Worm (Caenorhabditis elegans) whole organism, mixed stage, embryonic: ENCODE measurements around the gene mpdu-1.

Experiments used
- M03D4.4 ChIP-seq: sonication (generic microtip); optimal IDR thresholded peaks from 2 replicates; lab custom pipeline; 2017; ENCODE audit warnings: mild to moderate bottlenecking, missing genetic modification characterization, missing compliant biosample characterization
- bed-3 ChIP-seq: fragments of 200-800 bp; sonication (Bioruptor generic); optimal IDR thresholded peaks from 3 replicates; lab custom pipeline; 2018; ENCODE audit warnings: mild to moderate bottlenecking, missing genetic modification characterization, moderate library complexity, missing compliant biosample characterization
- blmp-1 ChIP-seq: fragments of 150-350 bp; optimal IDR thresholded peaks from 2 replicates; lab custom pipeline; 2014; ENCODE audit warnings: missing biosample characterization, missing genetic modification characterization
- ceh-39 ChIP-seq: fragments of 150-350 bp; optimal IDR thresholded peaks from 2 replicates; lab custom pipeline; 2014; ENCODE audit warnings: missing biosample characterization, missing genetic modification characterization
- ceh-43 ChIP-seq: fragments of 200-800 bp; sonication (Bioruptor generic); optimal IDR thresholded peaks from 2 replicates; lab custom pipeline; 2018; ENCODE audit warnings: mild to moderate bottlenecking, missing genetic modification characterization, moderate library complexity, missing compliant biosample characterization
- ceh-83 ChIP-seq: fragments of 200-800 bp; sonication (Bioruptor generic); optimal IDR thresholded peaks from 2 replicates; lab custom pipeline; 2018; ENCODE audit warnings: mild to moderate bottlenecking, missing genetic modification characterization, missing compliant biosample characterization
- ces-1 ChIP-seq: fragments of 150-350 bp; optimal IDR thresholded peaks from 2 replicates; lab custom pipeline; 2014; ENCODE audit warnings: missing biosample characterization, missing genetic modification reagents, missing genetic modification characterization
- cnd-1 ChIP-seq: fragments of 200-800 bp; sonication (Bioruptor generic); optimal IDR thresholded peaks from 2 replicates; lab custom pipeline; 2018; ENCODE audit warnings: mild to moderate bottlenecking, missing genetic modification characterization, missing compliant biosample characterization
- drap-1 ChIP-seq: fragments of 200-800 bp; sonication (Bioruptor generic); optimal IDR thresholded peaks from 3 replicates; lab custom pipeline; 2018; ENCODE audit warnings: mild to moderate bottlenecking, missing genetic modification characterization, missing compliant biosample characterization
- elt-1 ChIP-seq: sonication (generic microtip); optimal IDR thresholded peaks from 2 replicates; lab custom pipeline; 2017; ENCODE audit warnings: missing genetic modification characterization, mild to moderate bottlenecking, missing compliant biosample characterization, antibody characterized with exemption, moderate library complexity, borderline replicate concordance; ENCODE audit not compliant: insufficient read depth
- elt-3 ChIP-seq: fragments of 150-350 bp; optimal IDR thresholded peaks from 2 replicates; lab custom pipeline; 2014; ENCODE audit warnings: missing biosample characterization, missing genetic modification characterization
- hlh-1 ChIP-seq: fragments of 150-350 bp; optimal IDR thresholded peaks from 2 replicates; lab custom pipeline; 2014; ENCODE audit warnings: missing biosample characterization, missing genetic modification reagents, missing genetic modification characterization
- lin-13 ChIP-seq: fragments of 150-350 bp; optimal IDR thresholded peaks from 2 replicates; lab custom pipeline; 2014; ENCODE audit warnings: missing biosample characterization, missing genetic modification characterization
- lsy-2 ChIP-seq: fragments of 150-350 bp; optimal IDR thresholded peaks from 2 replicates; lab custom pipeline; 2014; ENCODE audit warnings: missing biosample characterization, missing genetic modification characterization
- mab-5 ChIP-seq: fragments of 150-350 bp; optimal IDR thresholded peaks from 2 replicates; lab custom pipeline; 2014; ENCODE audit warnings: missing biosample characterization, missing genetic modification characterization
- mep-1 ChIP-seq: fragments of 150-350 bp; optimal IDR thresholded peaks from 2 replicates; lab custom pipeline; 2017; ENCODE audit warnings: missing biosample characterization, missing genetic modification reagents, missing genetic modification characterization, inconsistent platforms
- mls-2 ChIP-seq: sonication (generic microtip); optimal IDR thresholded peaks from 2 replicates; lab custom pipeline; 2016; ENCODE audit warnings: mild to moderate bottlenecking, missing genetic modification characterization, moderate library complexity, missing compliant biosample characterization
- nhr-12 ChIP-seq: fragments of 150-350 bp; optimal IDR thresholded peaks from 2 replicates; lab custom pipeline; 2014; ENCODE audit warnings: missing biosample characterization, missing genetic modification characterization
- nhr-2 ChIP-seq: fragments of 150-350 bp; optimal IDR thresholded peaks from 2 replicates; lab custom pipeline; 2014; ENCODE audit warnings: missing biosample characterization, missing genetic modification characterization
- nhr-237 ChIP-seq: fragments of 150-350 bp; optimal IDR thresholded peaks from 2 replicates; lab custom pipeline; 2014; ENCODE audit warnings: missing biosample characterization, missing genetic modification characterization
- nhr-76 ChIP-seq: sonication (generic microtip); optimal IDR thresholded peaks from 2 replicates; lab custom pipeline; 2017; ENCODE audit warnings: missing biosample characterization, missing genetic modification characterization
- pha-4 ChIP-seq: fragments of 150-350 bp; optimal IDR thresholded peaks from 2 replicates; lab custom pipeline; 2018; ENCODE audit warnings: missing biosample characterization, missing genetic modification reagents, missing genetic modification characterization
- sem-2 ChIP-seq: fragments of 200-800 bp; sonication (Bioruptor generic); optimal IDR thresholded peaks from 2 replicates; lab custom pipeline; 2018; ENCODE audit warnings: mild to moderate bottlenecking, missing genetic modification characterization, missing compliant biosample characterization
- snpc-4 ChIP-seq: fragments of 150-350 bp; optimal IDR thresholded peaks from 2 replicates; lab custom pipeline; 2014; ENCODE audit warnings: missing biosample characterization, missing genetic modification characterization
- sptf-1 ChIP-seq: sonication (generic microtip); optimal IDR thresholded peaks from 2 replicates; lab custom pipeline; 2017; ENCODE audit warnings: mild to moderate bottlenecking, missing genetic modification characterization, moderate library complexity, missing compliant biosample characterization
- tbx-8 ChIP-seq: fragments of 200-800 bp; sonication (Bioruptor generic); optimal IDR thresholded peaks from 2 replicates; lab custom pipeline; 2018; ENCODE audit warnings: mild to moderate bottlenecking, missing genetic modification characterization, moderate library complexity, missing compliant biosample characterization
- unc-120 ChIP-seq: sonication (generic microtip); optimal IDR thresholded peaks from 2 replicates; lab custom pipeline; 2017; ENCODE audit warnings: missing genetic modification characterization, missing compliant biosample characterization; ENCODE audit not compliant: poor library complexity, severe bottlenecking
- unc-39 ChIP-seq: fragments of 150-350 bp; optimal IDR thresholded peaks from 2 replicates; lab custom pipeline; 2014; ENCODE audit warnings: missing biosample characterization, missing genetic modification characterization
- unc-62 ChIP-seq: fragments of 150-350 bp; optimal IDR thresholded peaks from 2 replicates; lab custom pipeline; 2014; ENCODE audit warnings: missing biosample characterization, missing genetic modification reagents, missing genetic modification characterization
- zip-8 ChIP-seq: fragments of 150-350 bp; optimal IDR thresholded peaks from 2 replicates; lab custom pipeline; 2014; ENCODE audit warnings: missing biosample characterization, missing genetic modification characterization
- ztf-11 ChIP-seq: fragments of 150-350 bp; optimal IDR thresholded peaks from 2 replicates; lab custom pipeline; 2014; ENCODE audit warnings: missing biosample characterization, missing genetic modification characterization

Gene mpdu-1

ce11 chrV:8357756-8358155 lies 1.2 kb downstream of the mpdu-1 start:
- no peak for TF ChIP-seq ces-1 (GFP tag; lab: Kevin White, UChicago)
- no peak for TF ChIP-seq hlh-1 (tag; lab: Kevin White, UChicago)
- no peak for TF ChIP-seq ceh-43 (GFP tag; lab: Kevin White, UChicago)
- TF ChIP-seq unc-62, result no peak
- TF ChIP-seq unc-120, result no peak
- no peak for TF ChIP-seq nhr-12 (tag; lab: Kevin White, UChicago)
- TF ChIP-seq elt-3, result no peak
- no peak for TF ChIP-seq sem-2
- TF ChIP-seq ceh-83 (GFP tag; lab: Kevin White, UChicago), result no peak
- TF ChIP-seq ceh-39, result no peak
- no peak for TF ChIP-seq drap-1 (GFP tag; lab: Kevin White, UChicago)
- TF ChIP-seq lsy-2 (tag; lab: Kevin White, UChicago), result no peak
- no peak for TF ChIP-seq cnd-1 (tag; lab: Kevin White, UChicago)
- TF ChIP-seq M03D4.4, result no peak
- no peak for TF ChIP-seq nhr-2
- no peak for TF ChIP-seq ztf-11 (tag; lab: Kevin White, UChicago)

- TF ChIP-seq elt-3, result no peak
- TF ChIP-seq blmp-1 (tag; lab: Kevin White, UChicago), result no peak
- no peak for TF ChIP-seq nhr-237 (tag; lab: Kevin White, UChicago)
- no peak for TF ChIP-seq ceh-83 (GFP tag; lab: Kevin White, UChicago)
- TF ChIP-seq zip-8 (tag; lab: Kevin White, UChicago), result no peak
- TF ChIP-seq unc-62, result no peak
- no peak for TF ChIP-seq mab-5 (tag; lab: Kevin White, UChicago)
- TF ChIP-seq ztf-11 (tag; lab: Kevin White, UChicago), result no peak
- no peak for TF ChIP-seq hlh-1 (tag; lab: Kevin White, UChicago)
- no peak for TF ChIP-seq nhr-12 (tag; lab: Kevin White, UChicago)
- TF ChIP-seq, all 35 proteins: peak for 0
These were observed 3.3 kb downstream of the mpdu-1 start, which contains the start of gene mom-2 for ce11 chrV:8355435-8356212. Gene mom-2 (plus strand): TSS chrV:8355988.

- TF ChIP-seq snpc-4 (tag; lab: Kevin White, UChicago) (no peak), mep-1 (tag; lab: Kevin White, UChicago) (no peak), mab-5 (tag; lab: Kevin White, UChicago) (no peak), lsy-2 (tag; lab: Kevin White, UChicago) (no peak), elt-3 (no peak), unc-62 (no peak), nhr-237 (tag; lab: Kevin White, UChicago) (no peak), sem-2 (no peak), nhr-2 (no peak)
These were observed 7.6 kb downstream of the mpdu-1 start, which contains the start of gene srsx-22 for ce11 chrV:8351371-8351770. Gene srsx-22 (plus strand): TSS chrV:8351671.

ce11 chrV:8349950-8350349 lies 9.0 kb downstream of the mpdu-1 start:
- TF ChIP-seq bed-3 (GFP tag; lab: Kevin White, UChicago), result no peak
- TF ChIP-seq M03D4.4, result no peak
- no peak for TF ChIP-seq zip-8 (tag; lab: Kevin White, UChicago)
- no peak for TF ChIP-seq elt-3
- no peak for TF ChIP-seq ceh-39
- TF ChIP-seq elt-1, result no peak
- TF ChIP-seq lsy-2 (tag; lab: Kevin White, UChicago), result no peak
- no peak for TF ChIP-seq unc-39 (tag; lab: Kevin White, UChicago)
- TF ChIP-seq nhr-12 (tag; lab: Kevin White, UChicago), result no peak
- TF ChIP-seq drap-1 (GFP tag; lab: Kevin White, UChicago), result no peak
- no peak for TF ChIP-seq lin-13
- no peak for TF ChIP-seq mls-2 (tag; lab: Kevin White, UChicago)
- TF ChIP-seq hlh-1 (tag; lab: Kevin White, UChicago), result no peak

- peak; percentile 23 for TF ChIP-seq unc-120
- peak; percentile 19 for TF ChIP-seq ces-1 (GFP tag; lab: Kevin White, UChicago)
- TF ChIP-seq unc-62, result peak; percentile 35
- peak; percentile 40 for TF ChIP-seq pha-4 (tag; lab: Kevin White, UChicago)
- TF ChIP-seq sptf-1 (tag; lab: Kevin White, UChicago), result peak; percentile 26
- TF ChIP-seq ceh-83 (GFP tag; lab: Kevin White, UChicago), result no peak
- no peak for TF ChIP-seq nhr-76 (tag; lab: Kevin White, UChicago)
- TF ChIP-seq drap-1 (GFP tag; lab: Kevin White, UChicago), result peak; percentile 19
- peak; percentile 9 for TF ChIP-seq hlh-1 (tag; lab: Kevin White, UChicago)
- peak; percentile 22 for TF ChIP-seq M03D4.4
- TF ChIP-seq tbx-8 (GFP tag; lab: Kevin White, UChicago), result no peak
- no peak for TF ChIP-seq sem-2
- no peak for TF ChIP-seq lsy-2 (tag; lab: Kevin White, UChicago)
- no peak for TF ChIP-seq ztf-11 (tag; lab: Kevin White, UChicago)
- TF ChIP-seq mls-2 (tag; lab: Kevin White, UChicago), result no peak
- no peak for TF ChIP-seq cnd-1 (tag; lab: Kevin White, UChicago)
- TF ChIP-seq mep-1 (tag; lab: Kevin White, UChicago), result peak; percentile 29
- TF ChIP-seq snpc-4 (tag; lab: Kevin White, UChicago), result no peak
These were observed 10.0 kb downstream of the mpdu-1 start for ce11 chrV:8348959-8349389.
